Fruit fly (Drosophila melanogaster) whole organism, embryonic: Measurements from ENCODE around the gene CG12362.

Experiments
- B-H2 ChIP-seq: fragments of 200-800 bp; sonication (Bioruptor generic); optimal IDR thresholded peaks from 2 replicates; lab custom pipeline; 2018; ENCODE audit warnings: missing biosample characterization, mild to moderate bottlenecking, missing genetic modification characterization
- Bgb ChIP-seq: fragments of 200-800 bp; sonication (Bioruptor generic); IDR thresholded peaks from 2 replicates; pipeline ENCODE4 v1.3.6; 2022; ENCODE audit warnings: missing biosample characterization, missing genetic modification characterization; ENCODE audit not compliant: partially characterized antibody
- CG10543 ChIP-seq: fragments of 200-800 bp; sonication (Bioruptor generic); optimal IDR thresholded peaks from 3 replicates; lab custom pipeline; 2017; ENCODE audit warnings: missing biosample characterization, mild to moderate bottlenecking, missing genetic modification characterization, moderate library complexity
- CG10979 ChIP-seq: fragments of 200-800 bp; sonication (Bioruptor generic); optimal IDR thresholded peaks from 2 replicates; lab custom pipeline; 2018; ENCODE audit warnings: missing biosample characterization, mild to moderate bottlenecking, missing genetic modification characterization, moderate library complexity
- CG11085 ChIP-seq: fragments of 200-800 bp; sonication (Bioruptor generic); IDR thresholded peaks from 2 replicates; pipeline ENCODE4 v1.3.6; 2022; ENCODE audit warnings: missing biosample characterization, missing genetic modification characterization
- CG11504 ChIP-seq: fragments of 200-800 bp; sonication (Bioruptor generic); optimal IDR thresholded peaks from 3 replicates; lab custom pipeline; 2019; ENCODE audit warnings: missing biosample characterization, mild to moderate bottlenecking, missing genetic modification characterization, moderate library complexity
- CG12236 ChIP-seq: fragments of 200-800 bp; sonication (Bioruptor generic); optimal IDR thresholded peaks from 2 replicates; lab custom pipeline; 2016; ENCODE audit warnings: missing biosample characterization, missing genetic modification characterization
- CG12769 ChIP-seq: fragments of 200-800 bp; sonication (Bioruptor generic); optimal IDR thresholded peaks from 2 replicates; lab custom pipeline; 2019; ENCODE audit warnings: missing biosample characterization, mild to moderate bottlenecking, missing genetic modification characterization, moderate library complexity
- CG13287 ChIP-seq: fragments of 200-800 bp; sonication (Bioruptor generic); IDR thresholded peaks from 2 replicates; pipeline ENCODE4 v1.3.6; 2022; ENCODE audit warnings: missing biosample characterization, missing genetic modification characterization; ENCODE audit not compliant: partially characterized antibody
- CG13894 ChIP-seq: fragments of 200-800 bp; sonication (Bioruptor generic); optimal IDR thresholded peaks from 3 replicates; lab custom pipeline; 2018; ENCODE audit warnings: missing biosample characterization, mild to moderate bottlenecking, missing genetic modification characterization, moderate library complexity
- CG16863 ChIP-seq: fragments of 200-800 bp; sonication (Bioruptor generic); optimal IDR thresholded peaks from 3 replicates; lab custom pipeline; 2016; ENCODE audit warnings: missing biosample characterization, missing genetic modification characterization
- CG17612 ChIP-seq: fragments of 200-800 bp; sonication (Bioruptor generic); IDR thresholded peaks from 2 replicates; pipeline ENCODE4 v1.3.6; 2022; ENCODE audit warnings: missing biosample characterization, missing genetic modification characterization
- CG1832 ChIP-seq: fragments of 200-800 bp; sonication (Bioruptor generic); optimal IDR thresholded peaks from 2 replicates; lab custom pipeline; 2017; ENCODE audit warnings: missing biosample characterization, mild to moderate bottlenecking, missing genetic modification characterization, inconsistent platforms
- CG18764 ChIP-seq: fragments of 200-800 bp; sonication (Bioruptor generic); optimal IDR thresholded peaks from 3 replicates; lab custom pipeline; 2016; ENCODE audit warnings: missing biosample characterization, missing genetic modification characterization
- CG8290 ChIP-seq, 3 experiments: fragments of 200-800 bp; sonication (Bioruptor generic); optimal IDR thresholded peaks; 2 replicates each; lab custom pipeline; 2016 to 2019; ENCODE audit warnings: missing biosample characterization in 3 of 3, missing genetic modification characterization in 3 of 3, mild to moderate bottlenecking in 2 of 3, moderate library complexity in 1 of 3
- CTCF ChIP-seq: fragments of 200-800 bp; sonication (Bioruptor generic); optimal IDR thresholded peaks from 2 replicates; lab custom pipeline; 2017; ENCODE audit warnings: missing biosample characterization, mild to moderate bottlenecking, missing genetic modification characterization, moderate library complexity
- Dbx ChIP-seq: fragments of 200-800 bp; sonication (Bioruptor generic); IDR thresholded peaks from 3 replicates; pipeline ENCODE4 v1.3.6; 2022; ENCODE audit warnings: missing biosample characterization, missing genetic modification characterization
- Deaf1 ChIP-seq: fragments of 200-800 bp; optimal IDR thresholded peaks from 3 replicates; lab custom pipeline; 2019; ENCODE audit warnings: missing biosample characterization, mild to moderate bottlenecking, missing genetic modification characterization, moderate library complexity
- Drgx ChIP-seq: fragments of 200-800 bp; sonication (Bioruptor generic); IDR thresholded peaks from 2 replicates; pipeline ENCODE4 v1.3.6; 2022; ENCODE audit warnings: missing biosample characterization, missing genetic modification characterization
- Ets65A ChIP-seq: fragments of 200-800 bp; sonication (Bioruptor generic); peaks from one replicate; lab custom pipeline; 2016; ENCODE audit warnings: missing biosample characterization, missing genetic modification characterization
- HLH3B ChIP-seq: fragments of 200-800 bp; sonication (Bioruptor generic); IDR thresholded peaks from 2 replicates; pipeline ENCODE4 v1.3.6; 2022; ENCODE audit warnings: missing biosample characterization, missing genetic modification characterization
- Lpt ChIP-seq: fragments of >200 bp; optimal IDR thresholded peaks from 2 replicates; lab custom pipeline; 2018; ENCODE audit warnings: missing biosample characterization, missing genetic modification characterization
- Med ChIP-seq: fragments of 200-800 bp; sonication (Bioruptor generic); peaks from one replicate; lab custom pipeline; 2016; ENCODE audit warnings: missing biosample characterization, missing genetic modification characterization, mild to moderate bottlenecking, inconsistent platforms, moderate library complexity
- abd-A ChIP-seq: fragments of 200-800 bp; sonication (Bioruptor generic); optimal IDR thresholded peaks from 3 replicates; lab custom pipeline; 2019; ENCODE audit warnings: missing biosample characterization, mild to moderate bottlenecking, missing genetic modification characterization, moderate library complexity
- az2 ChIP-seq: fragments of 200-800 bp; sonication (Bioruptor generic); optimal IDR thresholded peaks from 3 replicates; lab custom pipeline; 2016; ENCODE audit warnings: missing biosample characterization, missing genetic modification characterization
- ci ChIP-seq: fragments of 200-800 bp; sonication (Bioruptor generic); IDR thresholded peaks from 3 replicates; pipeline ENCODE4 v1.3.6; 2022; ENCODE audit warnings: missing biosample characterization, missing genetic modification characterization
- danr ChIP-seq: fragments of 200-800 bp; sonication (Bioruptor generic); IDR thresholded peaks from 2 replicates; pipeline ENCODE4 v1.3.6; 2022; ENCODE audit warnings: missing biosample characterization, missing genetic modification characterization
- dati ChIP-seq: fragments of 200-800 bp; sonication (Bioruptor generic); IDR thresholded peaks from 2 replicates; pipeline ENCODE4 v1.3.6; 2022; ENCODE audit warnings: missing biosample characterization, missing genetic modification characterization
- ems ChIP-seq: fragments of 200-800 bp; sonication (Bioruptor generic); optimal IDR thresholded peaks from 3 replicates; lab custom pipeline; 2016; ENCODE audit warnings: missing biosample characterization, missing genetic modification characterization
- ewg ChIP-seq: fragments of 200-800 bp; sonication (Bioruptor generic); optimal IDR thresholded peaks from 3 replicates; lab custom pipeline; 2017; ENCODE audit warnings: mild to moderate bottlenecking, missing biosample characterization, missing genetic modification reagents, missing genetic modification characterization
- eyg ChIP-seq: fragments of 200-800 bp; sonication (Bioruptor generic); optimal IDR thresholded peaks from 3 replicates; lab custom pipeline; 2016; ENCODE audit warnings: missing biosample characterization, missing genetic modification characterization
- grau ChIP-seq: fragments of 200-800 bp; optimal IDR thresholded peaks from 3 replicates; lab custom pipeline; 2019; ENCODE audit warnings: missing biosample characterization, mild to moderate bottlenecking, missing genetic modification characterization, moderate library complexity
- grn ChIP-seq: fragments of 200-800 bp; sonication (Bioruptor generic); optimal IDR thresholded peaks from 3 replicates; lab custom pipeline; 2017; ENCODE audit warnings: missing biosample characterization, missing genetic modification characterization
- hbn ChIP-seq: fragments of 200-800 bp; sonication (Bioruptor generic); IDR thresholded peaks from 2 replicates; pipeline ENCODE4 v1.3.6; 2022; ENCODE audit warnings: missing biosample characterization, missing genetic modification characterization; ENCODE audit not compliant: partially characterized antibody
- her ChIP-seq: fragments of 200-800 bp; sonication (Bioruptor generic); optimal IDR thresholded peaks from 2 replicates; lab custom pipeline; 2016; ENCODE audit warnings: missing biosample characterization, missing genetic modification characterization
- kah ChIP-seq: fragments of 200-800 bp; sonication (Bioruptor generic); optimal IDR thresholded peaks from 2 replicates; lab custom pipeline; 2018; ENCODE audit warnings: missing biosample characterization, mild to moderate bottlenecking, missing genetic modification characterization
- kni ChIP-seq: fragments of 200-800 bp; sonication (Bioruptor generic); optimal IDR thresholded peaks from 3 replicates; lab custom pipeline; 2017; ENCODE audit warnings: mild to moderate bottlenecking, missing biosample characterization, missing genetic modification reagents, missing genetic modification characterization
- lab ChIP-seq: fragments of 200-800 bp; sonication (Bioruptor generic); optimal IDR thresholded peaks from 3 replicates; lab custom pipeline; 2017; ENCODE audit warnings: missing biosample characterization, missing genetic modification characterization, mild to moderate bottlenecking, moderate library complexity, missing genetic modification reagents
- mirr ChIP-seq: fragments of 200-800 bp; sonication (Bioruptor generic); optimal IDR thresholded peaks from 3 replicates; lab custom pipeline; 2018; ENCODE audit warnings: missing biosample characterization, mild to moderate bottlenecking, missing genetic modification characterization
- nerfin-2 ChIP-seq: fragments of 200-800 bp; sonication (Bioruptor generic); IDR thresholded peaks from 2 replicates; pipeline ENCODE4 v1.3.6; 2022; ENCODE audit warnings: missing biosample characterization, missing genetic modification characterization; ENCODE audit not compliant: partially characterized antibody
- oc ChIP-seq: fragments of 200-800 bp; sonication (Bioruptor generic); optimal IDR thresholded peaks from 2 replicates; lab custom pipeline; 2018; ENCODE audit warnings: missing biosample characterization, mild to moderate bottlenecking, missing genetic modification characterization, moderate library complexity
- onecut ChIP-seq: fragments of 200-800 bp; sonication (Bioruptor generic); IDR thresholded peaks from 2 replicates; pipeline ENCODE4 v1.3.6; 2022; ENCODE audit warnings: missing biosample characterization, missing genetic modification characterization
- pan ChIP-seq, 4 experiments: fragments of >200 bp in 3 of 4; fragments of 200-800 bp in 1 of 4; sonication (Bioruptor generic) in 1 of 4; optimal IDR thresholded peaks in 3 of 4; IDR thresholded peaks in 1 of 4; 2 replicates each; pipeline versions ENCODE4 v1.3.6 to Lab custom; 2017 to 2022; ENCODE audit warnings: missing biosample characterization in 2 of 4, missing genetic modification characterization in 2 of 4, mixed read lengths in 1 of 4
- pzg ChIP-seq: fragments of 200-800 bp; sonication (Bioruptor generic); optimal IDR thresholded peaks from 3 replicates; lab custom pipeline; 2018; ENCODE audit warnings: missing biosample characterization, mild to moderate bottlenecking, missing genetic modification characterization, moderate library complexity
- sd ChIP-seq: fragments of 200-800 bp; sonication (Bioruptor generic); optimal IDR thresholded peaks from 3 replicates; lab custom pipeline; 2018; ENCODE audit warnings: missing biosample characterization, mild to moderate bottlenecking, missing genetic modification characterization, moderate library complexity
- sisA ChIP-seq: fragments of 200-800 bp; sonication (Bioruptor generic); IDR thresholded peaks from 2 replicates; pipeline ENCODE4 v1.3.6; 2022; ENCODE audit warnings: missing biosample characterization, missing genetic modification characterization
- slou ChIP-seq: fragments of 200-800 bp; sonication (Bioruptor generic); optimal IDR thresholded peaks from 3 replicates; lab custom pipeline; 2016; ENCODE audit warnings: missing biosample characterization, missing genetic modification characterization

Gene CG12362

DNA sequence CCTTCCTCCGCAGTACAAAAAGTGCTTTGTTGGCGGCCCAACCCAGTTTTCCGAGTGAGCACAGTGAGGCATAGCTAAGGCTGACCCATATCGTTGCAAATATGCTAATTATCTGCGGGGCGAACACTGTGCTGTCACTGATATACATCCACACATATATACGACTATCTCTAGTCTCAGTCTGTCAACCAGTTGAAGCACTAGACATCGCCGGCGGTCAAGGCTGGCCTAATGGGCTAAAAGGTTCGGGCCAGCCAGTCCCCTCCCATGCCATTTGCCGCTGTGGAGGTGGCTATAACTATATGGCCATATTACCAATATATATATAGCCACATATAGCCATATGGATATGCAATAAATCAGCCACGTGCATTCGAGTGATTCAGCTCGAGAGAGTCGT, 43.8 kb upstream of the CG12362 start (continued):
- TF ChIP-seq pzg (GFP tag; lab: Kevin White, UChicago) (no peak), CG12769 (tag; lab: Kevin White, UChicago) (peak; percentile 9), Ets65A (GFP tag; lab: Kevin White, UChicago) (peak; percentile 42), Dbx (GFP tag; lab: Robert Waterston, UW) (no peak), CG1832 (GFP tag; lab: Kevin White, UChicago) (no peak), pan (optimal IDR thresholded peaks at IDR 0.05; lab: Kevin White, UChicago) (no peak), pan (GFP tag; optimal IDR thresholded peaks at IDR 0.05 in 1 of 2, IDR thresholded peaks at IDR 0.05 in 1 of 2) (no peak), Med (GFP tag; lab: Kevin White, UChicago) (peak; percentile 77), az2 (GFP tag; lab: Kevin White, UChicago) (no peak), eyg (GFP tag; lab: Kevin White, UChicago) (no peak), Drgx (GFP tag; lab: Robert Waterston, UW) (peak; percentile 34; the same call in 1 of the 2 replicates), CG10979 (tag; lab: Kevin White, UChicago) (no peak), grau (peak; percentile 26), slou (no peak), CG18764 (GFP tag; lab: Kevin White, UChicago) (no peak), lab (no peak), Lpt (no peak), ems (GFP tag; lab: Kevin White, UChicago) (no peak)
- TF ChIP-seq, all 482 proteins: peak for 8

DNA sequence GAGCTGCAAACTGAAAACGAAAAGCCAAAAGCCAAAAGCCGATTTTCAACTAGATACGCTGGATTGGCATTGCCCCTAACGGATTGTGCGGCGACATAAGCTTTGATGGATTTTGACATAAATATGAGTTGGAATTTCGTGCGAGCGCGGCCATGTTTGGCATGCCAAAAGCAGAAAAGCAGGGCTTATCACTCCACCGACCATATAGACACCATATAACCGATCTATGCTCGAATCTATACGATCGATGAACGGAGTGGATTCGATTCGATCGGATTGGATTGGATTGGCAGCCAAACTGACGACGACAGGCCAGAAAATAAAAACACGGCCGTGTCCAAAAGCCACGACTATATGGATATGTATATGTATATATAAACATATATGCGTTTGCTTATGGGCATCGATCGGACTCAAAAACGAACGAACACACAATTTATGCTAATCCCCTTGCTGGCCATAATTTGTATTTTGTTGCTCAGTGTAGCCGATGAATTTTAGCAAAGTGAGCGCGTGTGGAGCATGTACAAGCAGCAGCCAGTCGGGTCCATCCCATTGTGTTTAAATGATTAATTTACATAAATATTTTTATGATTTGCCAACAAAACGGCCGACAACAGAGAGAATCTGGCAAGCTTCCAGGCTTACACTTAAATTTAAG, 42.2 kb upstream of the CG12362 start:
- TF ChIP-seq B-H2 (GFP tag; lab: Kevin White, UChicago) (peak; percentile 37), mirr (GFP tag; lab: Kevin White, UChicago) (peak; percentile 58), CTCF (GFP tag; lab: Kevin White, UChicago) (no peak), Med (GFP tag; lab: Kevin White, UChicago) (peak; percentile 16), CG16863 (GFP tag; lab: Kevin White, UChicago) (no peak), Bgb (GFP tag; lab: Robert Waterston, UW) (no peak), sisA (GFP tag; lab: Robert Waterston, UW) (no peak), dati (GFP tag; lab: Robert Waterston, UW) (0 out of 2 replicates have a peak, but pooled peaks have one; percentile 6), CG17612 (GFP tag; lab: Robert Waterston, UW) (no peak), hbn (GFP tag; lab: Robert Waterston, UW) (no peak), nerfin-2 (GFP tag; lab: Robert Waterston, UW) (peak; percentile 32; the same call in 1 of the 2 replicates), CG11504 (tag; lab: Kevin White, UChicago) (no peak), grn (GFP tag; lab: Kevin White, UChicago) (peak; percentile 53), ci (0 out of 3 replicates have a peak, but pooled peaks have one; percentile 29), danr (GFP tag; lab: Robert Waterston, UW) (no peak), CG13287 (GFP tag; lab: Robert Waterston, UW) (no peak; the same call in 1 of the 2 replicates), HLH3B (no peak), Deaf1 (tag; lab: Kevin White, UChicago) (peak; percentile 0), sd (tag; lab: Kevin White, UChicago) (peak; percentile 93), ewg (GFP tag; lab: Kevin White, UChicago) (no peak), CG10543 (peak; percentile 22), CG12236 (GFP tag; lab: Kevin White, UChicago) (no peak), Drgx (GFP tag; lab: Robert Waterston, UW) (0 out of 2 replicates have a peak, but pooled peaks have one; percentile 20), kah (GFP tag; lab: Kevin White, UChicago) (no peak), CG13894 (peak; percentile 96), abd-A (tag; lab: Kevin White, UChicago) (peak; percentile 79), her (no peak), oc (peak; percentile 90), CG8290 (GFP tag; optimal IDR thresholded peaks at IDR 0.05; lab: Kevin White, UChicago) (no peak), CG8290 (tag; optimal IDR thresholded peaks at IDR 0.05; lab: Kevin White, UChicago) (peak in 1 of 2 experiments; percentile 8), CG12769 (tag; lab: Kevin White, UChicago) (peak; percentile 48), onecut (0 out of 2 replicates have a peak, but pooled peaks have one; percentile 19), CG11085 (0 out of 2 replicates have a peak, but pooled peaks have one; percentile 16), kni (GFP tag; lab: Kevin White, UChicago) (peak; percentile 20)
